Fruit fly (Drosophila melanogaster): ENCODE measurements around the gene REPTOR-BP.

The REPTOR-BP gene

dm6 chr2L:10292066-10292560, 28.2 kb downstream of the REPTOR-BP start, which contains the start of gene Ufd4 (continued):
- no peak for TF ChIP-seq CG9139 (GFP tag; optimal IDR thresholded peaks at IDR 0.05)
- TF ChIP-seq Hr39 (GFP tag; optimal IDR thresholded peaks at IDR 0.05) = no peak
- TF ChIP-seq CG11902 (GFP tag; optimal IDR thresholded peaks at IDR 0.05) = peak; percentile 11
- TF ChIP-seq esn (GFP tag; optimal IDR thresholded peaks at IDR 0.05) = peak; percentile 70
- TF ChIP-seq CG31627 (GFP tag; optimal IDR thresholded peaks at IDR 0.05) = peak; percentile 63
- no peak for TF ChIP-seq CG34406 (GFP tag; optimal IDR thresholded peaks at IDR 0.05)
- TF ChIP-seq CG3032 (tag; optimal IDR thresholded peaks at IDR 0.05) = peak; percentile 67
- TF ChIP-seq CG6792 (GFP tag; optimal IDR thresholded peaks at IDR 0.05) = peak; percentile 29
- no peak; the same call in 2 of the 3 replicates for TF ChIP-seq CG8119 (GFP tag; IDR thresholded peaks at IDR 0.05)
- no peak for TF ChIP-seq achi (GFP tag; optimal IDR thresholded peaks at IDR 0.05)
- TF ChIP-seq CG15336 (GFP tag; IDR thresholded peaks at IDR 0.05) = peak; percentile 68; the same call in 1 of the 2 replicates
- no peak for TF ChIP-seq fd59A (GFP tag; optimal IDR thresholded peaks at IDR 0.05)

dm6 chr2L:10294798-10295669, 31.1 kb downstream of the REPTOR-BP start, which contains the start of gene Hand:
Gene Hand (minus strand): TSS chr2L:10295385.
- TF ChIP-seq Eip78C (GFP tag) (peak; percentile 26), CG8632 (GFP tag; optimal IDR thresholded peaks at IDR 0.05) (no peak)

- TF ChIP-seq fkh (GFP tag; optimal IDR thresholded peaks at IDR 0.05) = peak; percentile 91
- TF ChIP-seq Sox14 (GFP tag; optimal IDR thresholded peaks at IDR 0.05) = no peak
These were observed 34.4 kb downstream of the REPTOR-BP start for dm6 chr2L:10298306-10298705.

- TF ChIP-seq esn (GFP tag; optimal IDR thresholded peaks at IDR 0.05) = peak; percentile 19
- TF ChIP-seq CG8632 (GFP tag; optimal IDR thresholded peaks at IDR 0.05) = no peak
- TF ChIP-seq Eip78C (GFP tag) = peak; percentile 78
- TF ChIP-seq OdsH (GFP tag; optimal IDR thresholded peaks at IDR 0.05) = peak; percentile 17
- no peak for TF ChIP-seq CG10669 (GFP tag; optimal IDR thresholded peaks at IDR 0.05)
- peak; percentile 4 for TF ChIP-seq lz (GFP tag; optimal IDR thresholded peaks at IDR 0.05)
- no peak for TF ChIP-seq vri (GFP tag; optimal IDR thresholded peaks at IDR 0.05)
- TF ChIP-seq Met (GFP tag; optimal IDR thresholded peaks at IDR 0.05) = peak; percentile 36
- peak; percentile 16 for TF ChIP-seq Ets96B (tag; optimal IDR thresholded peaks at IDR 0.05)
- peak; percentile 15 for TF ChIP-seq topi (GFP tag; optimal IDR thresholded peaks at IDR 0.05)
- peak; percentile 21; the same call in 1 of the 2 replicates for TF ChIP-seq CG15336 (GFP tag; IDR thresholded peaks at IDR 0.05)
- TF ChIP-seq CG10631 (GFP tag; optimal IDR thresholded peaks at IDR 0.05) = peak; percentile 10
- TF ChIP-seq Hr39 (GFP tag; optimal IDR thresholded peaks at IDR 0.05) = peak; percentile 2
- no peak for TF ChIP-seq ss (GFP tag; optimal IDR thresholded peaks at IDR 0.05)
- TF ChIP-seq Hr4 (GFP tag; optimal IDR thresholded peaks at IDR 0.05) = peak; percentile 39
- no peak for TF ChIP-seq dac (GFP tag; optimal IDR thresholded peaks at IDR 0.05)
- peak; percentile 22 for TF ChIP-seq acj6 (GFP tag; optimal IDR thresholded peaks at IDR 0.05)
These were observed 35.3 kb downstream of the REPTOR-BP start for dm6 chr2L:10299077-10299809.

- TF ChIP-seq Hr39 (GFP tag; optimal IDR thresholded peaks at IDR 0.05) = no peak
- TF ChIP-seq CG3919 (GFP tag; optimal IDR thresholded peaks at IDR 0.05) = no peak
- no peak for TF ChIP-seq Gug (GFP tag; IDR thresholded peaks at IDR 0.05)
- TF ChIP-seq Sox15 (GFP tag; optimal IDR thresholded peaks at IDR 0.05) = peak; percentile 13
- TF ChIP-seq vri (GFP tag; optimal IDR thresholded peaks at IDR 0.05) = no peak
- TF ChIP-seq CG6276 (GFP tag; optimal IDR thresholded peaks at IDR 0.05) = no peak
- peak; percentile 36 for TF ChIP-seq CG11762 (GFP tag; optimal IDR thresholded peaks at IDR 0.05; ENCODE audit: insufficient read depth)
- TF ChIP-seq dac (GFP tag; optimal IDR thresholded peaks at IDR 0.05) = no peak
- no peak for TF ChIP-seq CG4318 (GFP tag; optimal IDR thresholded peaks at IDR 0.05)
- no peak for TF ChIP-seq fkh (GFP tag; optimal IDR thresholded peaks at IDR 0.05)
- no peak for TF ChIP-seq Hr38 (GFP tag; optimal IDR thresholded peaks at IDR 0.05)
- peak; percentile 75 for TF ChIP-seq esn (GFP tag; optimal IDR thresholded peaks at IDR 0.05)
- TF ChIP-seq CG10669 (GFP tag; optimal IDR thresholded peaks at IDR 0.05) = peak; percentile 25
- TF ChIP-seq Eip78C (GFP tag) = peak; percentile 86
- TF ChIP-seq Sox102F (GFP tag; optimal IDR thresholded peaks at IDR 0.05) = no peak
- TF ChIP-seq svp (GFP tag) = no peak
- peak; percentile 71; the same call in 2 of the 3 replicates for TF ChIP-seq CG8119 (GFP tag; IDR thresholded peaks at IDR 0.05)
- no peak for TF ChIP-seq fd59A (GFP tag; optimal IDR thresholded peaks at IDR 0.05)
- TF ChIP-seq acj6 (GFP tag; optimal IDR thresholded peaks at IDR 0.05) = peak; percentile 60
- TF ChIP-seq CG7368 (GFP tag; optimal IDR thresholded peaks at IDR 0.05) = no peak
- TF ChIP-seq Sox14 (GFP tag; optimal IDR thresholded peaks at IDR 0.05) = peak; percentile 41
- TF ChIP-seq dsx (GFP tag; optimal IDR thresholded peaks at IDR 0.05; ENCODE audit: poor library complexity, severe bottlenecking) = no peak
These were observed 35.9 kb downstream of the REPTOR-BP start, which contains the start of gene CYLD for dm6 chr2L:10299810-10300147. Gene CYLD (minus strand): TSS chr2L:10299847.
